Worm (Caenorhabditis elegans) whole organism, midembryonic: ENCODE data around the gene ssp-10.

Source experiments
- T22C8.4 ChIP-seq: fragments of 200-800 bp; sonication (Bioruptor generic); IDR thresholded peaks from 2 replicates; pipeline ENCODE4 v1.3.6; 2022; ENCODE audit warnings: missing genetic modification characterization, missing compliant biosample characterization
- flt-1 ChIP-seq: fragments of 200-800 bp; sonication (Bioruptor generic); IDR thresholded peaks from 2 replicates; pipeline ENCODE4 v1.3.6; 2022; ENCODE audit warnings: missing genetic modification characterization, missing compliant biosample characterization
- klf-2 ChIP-seq: fragments of 200-800 bp; sonication (Bioruptor generic); conservative IDR thresholded peaks from 2 replicates; pipeline ENCODE4 v1.3.6; 2022; ENCODE audit warnings: missing genetic modification reagents, missing genetic modification characterization, missing compliant biosample characterization
- med-1 ChIP-seq: sonication (generic microtip); optimal IDR thresholded peaks from 2 replicates; lab custom pipeline; 2017; ENCODE audit warnings: missing genetic modification characterization, mild to moderate bottlenecking, missing compliant biosample characterization, antibody characterized with exemption, missing genetic modification reagents; ENCODE audit not compliant: insufficient read depth
- ref-1 ChIP-seq: fragments of 200-800 bp; sonication (Bioruptor generic); conservative IDR thresholded peaks from 2 replicates; pipeline ENCODE4 v1.3.6; 2022; ENCODE audit warnings: missing genetic modification reagents, missing genetic modification characterization, missing compliant biosample characterization
- ztf-23 ChIP-seq: fragments of 200-800 bp; sonication (Bioruptor generic); IDR thresholded peaks from 2 replicates; pipeline ENCODE4 v1.3.6; 2022; ENCODE audit warnings: missing genetic modification reagents, missing genetic modification characterization, missing compliant biosample characterization

DNA sequence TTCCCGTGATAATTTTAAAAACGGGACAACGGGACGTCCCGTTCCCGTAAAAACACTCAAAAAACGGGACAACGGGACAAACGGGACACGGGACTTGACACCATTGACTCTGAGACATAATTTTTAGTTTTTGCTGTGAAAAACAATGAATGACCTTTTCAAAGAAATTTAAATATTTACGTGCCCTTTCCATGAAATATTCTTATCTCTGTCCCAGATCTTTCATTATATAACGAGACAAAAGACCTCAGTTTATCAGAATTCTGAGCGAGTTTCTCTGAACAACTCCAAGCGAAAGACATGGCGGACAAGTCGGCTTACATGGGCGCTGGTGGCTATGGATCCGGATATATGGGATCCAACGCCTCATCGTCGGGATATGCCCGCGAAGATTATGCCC, 7.1 kb downstream of the ssp-10 start, which contains the start of gene nspd-2:
- TF ChIP-seq T22C8.4 (GFP tag; lab: Robert Waterston, UW), result no peak
- TF ChIP-seq ref-1 (GFP tag; lab: Robert Waterston, UW), result no peak
- no peak for TF ChIP-seq flt-1 (GFP tag; lab: Robert Waterston, UW)
- no peak for TF ChIP-seq klf-2 (GFP tag; lab: Robert Waterston, UW)
- TF ChIP-seq ztf-23, result no peak
- TF ChIP-seq med-1 (GFP tag; lab: Kevin White, UChicago), result no peak
